Fruit fly (Drosophila melanogaster) whole organism, embryonic: ENCODE results near the gene CG14854.

Source experiments
- ATbp ChIP-seq: fragments of 200-800 bp; sonication (Bioruptor generic); optimal IDR thresholded peaks from 2 replicates; lab custom pipeline; 2017; ENCODE audit warnings: missing biosample characterization, mild to moderate bottlenecking, missing genetic modification characterization, missing genetic modification reagents
- Antp ChIP-seq: fragments of 200-800 bp; sonication (Bioruptor generic); optimal IDR thresholded peaks from 3 replicates; lab custom pipeline; 2016; ENCODE audit warnings: missing biosample characterization, missing genetic modification characterization
- B-H1 ChIP-seq: fragments of 200-800 bp; sonication (Bioruptor generic); IDR thresholded peaks from 3 replicates; pipeline ENCODE4 v1.3.6; 2022; ENCODE audit warnings: missing biosample characterization, missing genetic modification characterization
- CG13424 ChIP-seq: fragments of 200-800 bp; sonication (Bioruptor generic); optimal IDR thresholded peaks from 2 replicates; lab custom pipeline; 2019; ENCODE audit warnings: missing biosample characterization, mild to moderate bottlenecking, missing genetic modification characterization, moderate library complexity
- CG13894 ChIP-seq: fragments of 200-800 bp; sonication (Bioruptor generic); optimal IDR thresholded peaks from 3 replicates; lab custom pipeline; 2018; ENCODE audit warnings: missing biosample characterization, mild to moderate bottlenecking, missing genetic modification characterization, moderate library complexity
- CG15269 ChIP-seq: fragments of 200-800 bp; sonication (Bioruptor generic); optimal IDR thresholded peaks from 2 replicates; lab custom pipeline; 2018; ENCODE audit warnings: missing biosample characterization, mild to moderate bottlenecking, missing genetic modification characterization, moderate library complexity
- CG1602 ChIP-seq: fragments of 200-800 bp; sonication (Bioruptor generic); optimal IDR thresholded peaks from 3 replicates; lab custom pipeline; 2016; ENCODE audit warnings: missing biosample characterization, missing genetic modification characterization
- CG1603 ChIP-seq: fragments of 200-800 bp; sonication (Bioruptor generic); optimal IDR thresholded peaks from 2 replicates; lab custom pipeline; 2019; ENCODE audit warnings: missing biosample characterization, mild to moderate bottlenecking, missing genetic modification characterization, moderate library complexity
- CG17359 ChIP-seq: fragments of 200-800 bp; sonication (Bioruptor generic); optimal IDR thresholded peaks from 3 replicates; lab custom pipeline; 2018; ENCODE audit warnings: missing biosample characterization, mild to moderate bottlenecking, missing genetic modification characterization, moderate library complexity
- CG18262 ChIP-seq: fragments of 200-800 bp; optimal IDR thresholded peaks from 3 replicates; lab custom pipeline; 2019; ENCODE audit warnings: missing biosample characterization, mild to moderate bottlenecking, missing genetic modification characterization, moderate library complexity
- CG18476 ChIP-seq: fragments of 200-800 bp; sonication (Bioruptor generic); optimal IDR thresholded peaks from 2 replicates; lab custom pipeline; 2016; ENCODE audit warnings: missing biosample characterization, mild to moderate bottlenecking, missing genetic modification characterization
- CG2202 ChIP-seq: fragments of 200-800 bp; sonication (Bioruptor generic); optimal IDR thresholded peaks from 2 replicates; lab custom pipeline; 2018; ENCODE audit warnings: missing biosample characterization, mild to moderate bottlenecking, missing genetic modification characterization
- CG2678 ChIP-seq: fragments of 200-800 bp; sonication (Bioruptor generic); optimal IDR thresholded peaks from 3 replicates; lab custom pipeline; 2019; ENCODE audit warnings: missing biosample characterization, mild to moderate bottlenecking, missing genetic modification characterization, moderate library complexity
- CG30431 ChIP-seq: fragments of 200-800 bp; sonication (Bioruptor generic); optimal IDR thresholded peaks from 2 replicates; lab custom pipeline; 2017; ENCODE audit warnings: missing biosample characterization, missing genetic modification characterization
- CG3281 ChIP-seq: fragments of 200-800 bp; sonication (Bioruptor generic); optimal IDR thresholded peaks from 3 replicates; lab custom pipeline; 2017; ENCODE audit warnings: missing biosample characterization, mild to moderate bottlenecking, missing genetic modification characterization
- CG33213 ChIP-seq: fragments of 200-800 bp; sonication (Bioruptor generic); optimal IDR thresholded peaks from 3 replicates; lab custom pipeline; 2016; ENCODE audit warnings: missing biosample characterization, missing genetic modification characterization
- CG33557 ChIP-seq: fragments of 200-800 bp; sonication (Bioruptor generic); optimal IDR thresholded peaks from 2 replicates; lab custom pipeline; 2019; ENCODE audit warnings: missing biosample characterization, mild to moderate bottlenecking, missing genetic modification characterization, moderate library complexity
- CG34376 ChIP-seq: fragments of 200-800 bp; sonication (Bioruptor generic); optimal IDR thresholded peaks from 2 replicates; lab custom pipeline; 2018; ENCODE audit warnings: missing biosample characterization, mild to moderate bottlenecking, missing genetic modification characterization
- CG7271 ChIP-seq: fragments of 200-800 bp; sonication (Bioruptor generic); optimal IDR thresholded peaks from 2 replicates; lab custom pipeline; 2018; ENCODE audit warnings: missing biosample characterization, mild to moderate bottlenecking, missing genetic modification characterization, moderate library complexity
- CG8388 ChIP-seq: fragments of 200-800 bp; sonication (Bioruptor generic); optimal IDR thresholded peaks from 2 replicates; lab custom pipeline; 2019; ENCODE audit warnings: missing biosample characterization, mild to moderate bottlenecking, missing genetic modification characterization, moderate library complexity
- CG9727 ChIP-seq: fragments of 200-800 bp; sonication (Bioruptor generic); optimal IDR thresholded peaks from 3 replicates; lab custom pipeline; 2017; ENCODE audit warnings: missing biosample characterization, mild to moderate bottlenecking, missing genetic modification characterization
- CG9876 ChIP-seq: fragments of 200-800 bp; sonication (Bioruptor generic); optimal IDR thresholded peaks from 2 replicates; lab custom pipeline; 2016; ENCODE audit warnings: missing biosample characterization, missing genetic modification characterization
- CoRest ChIP-seq: fragments of 200-800 bp; sonication (Bioruptor generic); optimal IDR thresholded peaks from 3 replicates; lab custom pipeline; 2018; ENCODE audit warnings: missing biosample characterization, mild to moderate bottlenecking, missing genetic modification characterization, moderate library complexity
- Drgx ChIP-seq: fragments of 200-800 bp; sonication (Bioruptor generic); IDR thresholded peaks from 2 replicates; pipeline ENCODE4 v1.3.6; 2022; ENCODE audit warnings: missing biosample characterization, missing genetic modification characterization
- Eip74EF ChIP-seq, 2 experiments: fragments of 200-800 bp in 1 of 2; fragments of >200 bp in 1 of 2; sonication (Bioruptor generic) in 1 of 2; optimal IDR thresholded peaks; 2 replicates each; lab custom pipeline; 2017 to 2019; ENCODE audit warnings: missing biosample characterization in 2 of 2, missing genetic modification characterization in 2 of 2, mild to moderate bottlenecking in 1 of 2, moderate library complexity in 1 of 2
- Ets65A ChIP-seq: fragments of 200-800 bp; sonication (Bioruptor generic); peaks from one replicate; lab custom pipeline; 2016; ENCODE audit warnings: missing biosample characterization, missing genetic modification characterization
- Fer1 ChIP-seq: fragments of 200-800 bp; sonication (Bioruptor generic); optimal IDR thresholded peaks from 2 replicates; lab custom pipeline; 2017; ENCODE audit warnings: missing biosample characterization, mild to moderate bottlenecking, missing genetic modification characterization
- Side ChIP-seq: fragments of 200-800 bp; sonication (Bioruptor generic); optimal IDR thresholded peaks from 2 replicates; lab custom pipeline; 2016; ENCODE audit warnings: missing biosample characterization, missing genetic modification characterization
- YL-1 ChIP-seq: fragments of 200-800 bp; sonication (Bioruptor generic); optimal IDR thresholded peaks from 3 replicates; lab custom pipeline; 2017; ENCODE audit warnings: missing biosample characterization, mild to moderate bottlenecking, missing genetic modification characterization
- ac ChIP-seq: fragments of 200-800 bp; sonication (Bioruptor generic); optimal IDR thresholded peaks from 3 replicates; lab custom pipeline; 2017; ENCODE audit warnings: missing biosample characterization, mild to moderate bottlenecking, missing genetic modification characterization
- aop ChIP-seq: fragments of 200-800 bp; sonication (Bioruptor generic); IDR thresholded peaks from 2 replicates; pipeline ENCODE4 v1.3.6; 2022; ENCODE audit warnings: missing biosample characterization, missing genetic modification characterization
- bsh ChIP-seq, 2 experiments: fragments of 200-800 bp; sonication (Bioruptor generic); optimal IDR thresholded peaks; 2 replicates each; lab custom pipeline; 2017 to 2018; ENCODE audit warnings: mild to moderate bottlenecking in 2 of 2, missing biosample characterization in 2 of 2, missing genetic modification characterization in 2 of 2, moderate library complexity in 1 of 2
- chif ChIP-seq, 2 experiments: fragments of 200-800 bp; sonication (Bioruptor generic); optimal IDR thresholded peaks; 3 replicates each; lab custom pipeline; 2016; ENCODE audit warnings: missing biosample characterization in 2 of 2, missing genetic modification characterization in 2 of 2
- dati ChIP-seq: fragments of 200-800 bp; sonication (Bioruptor generic); IDR thresholded peaks from 2 replicates; pipeline ENCODE4 v1.3.6; 2022; ENCODE audit warnings: missing biosample characterization, missing genetic modification characterization
- fd102C ChIP-seq: fragments of 200-800 bp; sonication (Bioruptor generic); optimal IDR thresholded peaks from 2 replicates; lab custom pipeline; 2018; ENCODE audit warnings: missing biosample characterization, mild to moderate bottlenecking, missing genetic modification characterization, moderate library complexity
- fd96Cb ChIP-seq: fragments of 200-800 bp; sonication (Bioruptor generic); optimal IDR thresholded peaks from 2 replicates; lab custom pipeline; 2018; ENCODE audit warnings: missing biosample characterization, mild to moderate bottlenecking, missing genetic modification characterization, moderate library complexity
- grau ChIP-seq: fragments of 200-800 bp; optimal IDR thresholded peaks from 3 replicates; lab custom pipeline; 2019; ENCODE audit warnings: missing biosample characterization, mild to moderate bottlenecking, missing genetic modification characterization, moderate library complexity
- gt ChIP-seq: fragments of 200-800 bp; sonication (Bioruptor generic); IDR thresholded peaks from 2 replicates; pipeline ENCODE4 v1.3.6; 2022; ENCODE audit warnings: missing biosample characterization, missing genetic modification characterization
- ind ChIP-seq: fragments of 200-800 bp; sonication (Bioruptor generic); optimal IDR thresholded peaks from 3 replicates; lab custom pipeline; 2016; ENCODE audit warnings: missing biosample characterization, missing genetic modification characterization
- pan ChIP-seq, 4 experiments: fragments of >200 bp in 3 of 4; fragments of 200-800 bp in 1 of 4; sonication (Bioruptor generic) in 1 of 4; optimal IDR thresholded peaks in 3 of 4; IDR thresholded peaks in 1 of 4; 2 replicates each; pipeline versions ENCODE4 v1.3.6 to Lab custom; 2017 to 2022; ENCODE audit warnings: missing biosample characterization in 2 of 4, missing genetic modification characterization in 2 of 4, mixed read lengths in 1 of 4
- peb ChIP-seq: fragments of 200-800 bp; sonication (Bioruptor generic); IDR thresholded peaks from 2 replicates; pipeline ENCODE4 v1.3.6; 2022; ENCODE audit warnings: missing biosample characterization, missing genetic modification characterization
- schlank ChIP-seq: fragments of 200-800 bp; sonication (Bioruptor generic); optimal IDR thresholded peaks from 2 replicates; lab custom pipeline; 2018; ENCODE audit warnings: missing biosample characterization, mild to moderate bottlenecking, missing genetic modification characterization
- scrt ChIP-seq: fragments of 200-800 bp; sonication (Bioruptor generic); optimal IDR thresholded peaks from 2 replicates; lab custom pipeline; 2018; ENCODE audit warnings: missing biosample characterization, mild to moderate bottlenecking, missing genetic modification characterization, moderate library complexity
- sens-2 ChIP-seq: fragments of 200-800 bp; sonication (Bioruptor generic); IDR thresholded peaks from 2 replicates; pipeline ENCODE4 v1.3.6; 2022; ENCODE audit warnings: missing biosample characterization, missing genetic modification characterization
- tio ChIP-seq: fragments of 200-800 bp; sonication (Bioruptor generic); optimal IDR thresholded peaks from 2 replicates; lab custom pipeline; 2017; ENCODE audit warnings: missing biosample characterization, missing genetic modification characterization, inconsistent platforms
- twi ChIP-seq: fragments of 200-800 bp; optimal IDR thresholded peaks from 2 replicates; lab custom pipeline; 2019; ENCODE audit warnings: missing biosample characterization, mild to moderate bottlenecking, missing genetic modification characterization, moderate library complexity
- usp ChIP-seq: fragments of >200 bp; optimal IDR thresholded peaks from 2 replicates; lab custom pipeline; 2017; ENCODE audit warnings: missing biosample characterization, missing genetic modification characterization
- zen2 ChIP-seq: fragments of 200-800 bp; sonication (Bioruptor generic); IDR thresholded peaks from 3 replicates; pipeline ENCODE4 v1.3.6; 2022; ENCODE audit warnings: missing biosample characterization, missing genetic modification characterization; ENCODE audit not compliant: partially characterized antibody
- zfh1 ChIP-seq: fragments of 200-800 bp; sonication (Bioruptor generic); IDR thresholded peaks from 3 replicates; pipeline ENCODE4 v1.3.6; 2022; ENCODE audit warnings: missing biosample characterization, missing genetic modification characterization

The CG14854 gene

DNA sequence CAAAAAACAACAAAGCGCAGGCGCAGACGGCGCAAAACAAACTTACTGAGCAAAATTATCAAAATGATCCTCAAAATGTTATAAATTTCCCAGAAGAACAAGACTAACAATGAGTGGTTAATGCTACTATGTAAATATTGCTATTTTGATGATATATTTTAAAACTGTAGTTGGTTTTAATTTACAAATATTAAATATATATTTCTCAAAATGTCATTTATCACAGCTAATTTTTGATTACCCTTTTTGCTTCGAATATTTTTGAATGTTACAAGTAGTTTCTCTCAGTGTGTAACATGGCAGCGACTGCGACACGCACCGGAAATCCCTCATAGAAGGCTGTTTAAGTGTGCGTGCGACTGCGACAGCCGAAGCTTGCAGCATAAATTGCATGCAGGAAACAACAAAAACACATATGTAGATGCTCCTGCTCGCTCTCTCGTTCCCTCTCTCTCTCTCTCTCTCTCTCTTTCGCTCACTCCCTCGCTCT is 38.1 kb upstream of the CG14854 start (continued):
- TF ChIP-seq CG33557 (GFP tag; lab: Kevin White, UChicago) = peak; percentile 6
- TF ChIP-seq ATbp = peak; percentile 38
- no peak for TF ChIP-seq CG33213 (GFP tag; lab: Kevin White, UChicago)
- no peak for TF ChIP-seq usp (GFP tag; lab: Kevin White, UChicago)
- TF ChIP-seq CG1603 (tag; lab: Kevin White, UChicago) = peak; percentile 32
- TF ChIP-seq CG8388 = peak; percentile 37
- TF ChIP-seq chif (GFP tag; optimal IDR thresholded peaks at IDR 0.05; lab: Kevin White, UChicago) = peak in 1 of 2 experiments; percentile 18
- no peak for TF ChIP-seq aop (GFP tag; lab: Robert Waterston, UW)
- no peak for TF ChIP-seq CG9876 (GFP tag; lab: Kevin White, UChicago)
- TF ChIP-seq Antp = no peak
- TF ChIP-seq twi (tag; lab: Kevin White, UChicago) = peak; percentile 70
- peak; percentile 35 for TF ChIP-seq CG13424 (tag; lab: Kevin White, UChicago)
- peak; percentile 11 for TF ChIP-seq CG17359 (tag; lab: Kevin White, UChicago)
- no peak for TF ChIP-seq Fer1
- TF ChIP-seq sens-2 (GFP tag; lab: Robert Waterston, UW) = no peak
- peak; percentile 52; the same call in 1 of the 3 replicates for TF ChIP-seq zfh1 (GFP tag; lab: Robert Waterston, UW)
- TF ChIP-seq CG1602 (GFP tag; lab: Kevin White, UChicago) = peak; percentile 22
- TF ChIP-seq CG30431 (GFP tag; lab: Kevin White, UChicago) = peak; percentile 10
- no peak for TF ChIP-seq Drgx (GFP tag; lab: Robert Waterston, UW)
- 0 out of 2 replicates have a peak, but pooled peaks have one; percentile 24 for TF ChIP-seq dati
- TF ChIP-seq fd96Cb (tag; lab: Kevin White, UChicago) = peak; percentile 38
- no peak for TF ChIP-seq gt (GFP tag; lab: Robert Waterston, UW)
- no peak for TF ChIP-seq B-H1 (GFP tag; lab: Robert Waterston, UW)
- TF ChIP-seq pan (optimal IDR thresholded peaks at IDR 0.05; lab: Kevin White, UChicago) = no peak
- TF ChIP-seq pan (GFP tag; optimal IDR thresholded peaks at IDR 0.05 in 1 of 2, IDR thresholded peaks at IDR 0.05 in 1 of 2) = peak in 1 of 2 experiments; percentile 37
- no peak for TF ChIP-seq CG7271 (tag; lab: Kevin White, UChicago)
- TF ChIP-seq grau (tag; lab: Kevin White, UChicago) = peak; percentile 37
- TF ChIP-seq zen2 (GFP tag; lab: Robert Waterston, UW) = no peak
- TF ChIP-seq ind (GFP tag; lab: Kevin White, UChicago) = no peak
- peak in 1 of 2 experiments; percentile 17 for TF ChIP-seq Eip74EF (GFP tag; optimal IDR thresholded peaks at IDR 0.05; lab: Kevin White, UChicago)
- peak; percentile 52 for TF ChIP-seq CG9727 (GFP tag; lab: Kevin White, UChicago)
- TF ChIP-seq CG18476 (GFP tag; lab: Kevin White, UChicago) = peak; percentile 10
- TF ChIP-seq bsh (GFP tag; optimal IDR thresholded peaks at IDR 0.05; lab: Kevin White, UChicago) = peak in 1 of 2 experiments; percentile 64
- no peak for TF ChIP-seq peb (GFP tag; lab: Robert Waterston, UW)
- TF ChIP-seq CG15269 (tag; lab: Kevin White, UChicago) = peak; percentile 22
- peak; percentile 19 for TF ChIP-seq tio (GFP tag; lab: Kevin White, UChicago)
- no peak for TF ChIP-seq CG3281 (GFP tag; lab: Kevin White, UChicago)
- TF ChIP-seq CG2678 (tag; lab: Kevin White, UChicago) = peak; percentile 45
- no peak for TF ChIP-seq YL-1
- TF ChIP-seq scrt (GFP tag; lab: Kevin White, UChicago) = no peak
- TF ChIP-seq schlank (tag; lab: Kevin White, UChicago) = no peak
- no peak for TF ChIP-seq CG2202 (tag; lab: Kevin White, UChicago)
- TF ChIP-seq ac (GFP tag; lab: Kevin White, UChicago) = no peak
- TF ChIP-seq CoRest (tag; lab: Kevin White, UChicago) = peak; percentile 42
- TF ChIP-seq Side = no peak
- TF ChIP-seq Ets65A (GFP tag; lab: Kevin White, UChicago) = peak; percentile 85
- peak; percentile 73 for TF ChIP-seq CG18262
- TF ChIP-seq CG34376 (GFP tag; lab: Kevin White, UChicago) = no peak
- TF ChIP-seq fd102C = no peak
- no peak for TF ChIP-seq CG13894 (tag; lab: Kevin White, UChicago)
